Worm (Caenorhabditis elegans): ENCODE results near the gene dnj-18.

DNA sequence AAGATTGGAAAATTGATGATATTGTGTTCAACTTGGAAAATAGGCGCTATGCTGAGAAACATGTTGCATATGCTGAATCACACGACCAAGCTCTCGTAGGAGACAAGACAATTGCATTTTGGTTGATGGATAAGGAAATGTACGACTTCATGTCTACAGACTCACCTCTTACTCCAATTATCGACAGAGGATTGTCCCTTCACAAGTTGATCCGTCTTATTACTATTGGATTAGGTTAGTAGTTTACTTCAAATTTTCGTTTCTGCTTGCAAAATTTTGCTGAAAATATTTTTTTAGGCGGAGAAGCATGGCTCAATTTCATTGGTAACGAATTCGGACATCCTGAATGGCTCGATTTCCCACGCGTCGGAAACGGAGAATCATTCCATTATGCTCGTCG is 1.0 kb upstream of the dnj-18 start:
- TF ChIP-seq flt-1 (GFP tag; IDR thresholded peaks at IDR 0.05) (no peak), ztf-29 (GFP tag; IDR thresholded peaks at IDR 0.05) (no peak), T22C8.4 (GFP tag; IDR thresholded peaks at IDR 0.05) (no peak), klf-2 (GFP tag; conservative IDR thresholded peaks at IDR 0.05) (no peak), ref-1 (GFP tag; conservative IDR thresholded peaks at IDR 0.05) (no peak), ztf-23 (GFP tag; IDR thresholded peaks at IDR 0.05) (no peak), med-1 (GFP tag; optimal IDR thresholded peaks at IDR 0.05; ENCODE audit: insufficient read depth) (no peak), cog-1 (tag; optimal IDR thresholded peaks at IDR 0.05) (no peak)

All from whole organism, midembryonic.